Worm (Caenorhabditis elegans): ENCODE results near the gene ZK896.4.

ce11 chrIV:12835363-12835762 lies 47.7 kb downstream of the ZK896.4 start:
- TF ChIP-seq ama-1 (optimal IDR thresholded peaks at IDR 0.05) (no peak), tbx-7 (tag; optimal IDR thresholded peaks at IDR 0.05) (no peak), unc-86 (tag; optimal IDR thresholded peaks at IDR 0.05) (no peak), ceh-31 (tag; optimal IDR thresholded peaks at IDR 0.05) (no peak), pqm-1 (tag; optimal IDR thresholded peaks at IDR 0.05) (no peak), hlh-6 (tag; optimal IDR thresholded peaks at IDR 0.05) (no peak), dve-1 (tag; optimal IDR thresholded peaks at IDR 0.05) (no peak), pros-1 (tag; optimal IDR thresholded peaks at IDR 0.05) (no peak), ets-4 (tag; optimal IDR thresholded peaks at IDR 0.05) (no peak), dmd-4 (tag; optimal IDR thresholded peaks at IDR 0.05; ENCODE audit: borderline replicate concordance) (no peak), nfya-1 (tag; optimal IDR thresholded peaks at IDR 0.05) (no peak)

Measured in whole organism, late embryonic.